Worm (Caenorhabditis elegans) whole organism, young adult: ENCODE measurements around the gene Y102A11A.5.
A peak's percentile ranks its signal among the peaks of the same experiment; 100 is the strongest.

ENCODE experiments used
- B0261.1 ChIP-seq: sonication (generic microtip); optimal IDR thresholded peaks from 2 replicates; lab custom pipeline; 2016; ENCODE audit warnings: mild to moderate bottlenecking, missing genetic modification characterization, moderate library complexity, missing compliant biosample characterization
- C17E4.6 ChIP-seq: fragments of 200-800 bp; sonication (Bioruptor generic); IDR thresholded peaks from 2 replicates; pipeline ENCODE4 v1.3.6; 2022; ENCODE audit warnings: missing genetic modification reagents, missing genetic modification characterization, missing compliant biosample characterization
- F55B11.4 ChIP-seq: sonication (generic microtip); optimal IDR thresholded peaks from 2 replicates; lab custom pipeline; 2016; ENCODE audit warnings: missing compliant biosample characterization, missing genetic modification characterization, borderline replicate concordance; ENCODE audit not compliant: insufficient read depth
- K11D2.4 ChIP-seq: fragments of 200-800 bp; sonication (Bioruptor generic); IDR thresholded peaks from 2 replicates; pipeline ENCODE4 v1.3.6; 2022; ENCODE audit warnings: missing genetic modification reagents, missing genetic modification characterization, missing compliant biosample characterization
- T07F8.4 ChIP-seq: sonication (generic microtip); optimal IDR thresholded peaks from 2 replicates; lab custom pipeline; 2016; ENCODE audit warnings: mild to moderate bottlenecking, missing genetic modification characterization, moderate library complexity, missing compliant biosample characterization
- Y53F4B.3 ChIP-seq: fragments of 200-800 bp; sonication (Bioruptor generic); IDR thresholded peaks from 2 replicates; pipeline ENCODE4 v1.3.6; 2022; ENCODE audit warnings: missing genetic modification reagents, missing genetic modification characterization, missing compliant biosample characterization
- Y53G8AR.9 ChIP-seq: fragments of 200-800 bp; sonication (Bioruptor generic); conservative IDR thresholded peaks from 2 replicates; pipeline ENCODE4 v1.3.6; 2022; ENCODE audit warnings: missing genetic modification reagents, missing genetic modification characterization, missing compliant biosample characterization
- Y79H2A.3 ChIP-seq: fragments of 200-800 bp; sonication (Bioruptor generic); conservative IDR thresholded peaks from 2 replicates; pipeline ENCODE4 v1.3.6; 2022; ENCODE audit warnings: missing genetic modification reagents, missing genetic modification characterization, missing compliant biosample characterization
- Y95B8A.8 ChIP-seq: fragments of 200-800 bp; sonication (Bioruptor generic); IDR thresholded peaks from 2 replicates; pipeline ENCODE4 v1.3.6; 2022; ENCODE audit warnings: missing genetic modification reagents, missing genetic modification characterization, missing compliant biosample characterization
- atf-7 ChIP-seq: sonication (generic microtip); optimal IDR thresholded peaks from 2 replicates; lab custom pipeline; 2017; ENCODE audit warnings: mild to moderate bottlenecking, missing genetic modification characterization, missing compliant biosample characterization
- attf-6 ChIP-seq: fragments of 200-800 bp; sonication (Bioruptor generic); IDR thresholded peaks from 2 replicates; pipeline ENCODE4 v1.3.6; 2022; ENCODE audit warnings: missing genetic modification reagents, missing genetic modification characterization, missing compliant biosample characterization
- cebp-1 ChIP-seq, 2 experiments: fragments of 200-800 bp in 1 of 2; sonication (Bioruptor generic) in 1 of 2; sonication (generic microtip) in 1 of 2; IDR thresholded peaks in 1 of 2; optimal IDR thresholded peaks in 1 of 2; 2 replicates each; pipeline versions ENCODE4 v1.3.6 to Lab custom; 2017 to 2022; ENCODE audit warnings: missing compliant biosample characterization in 2 of 2, missing genetic modification characterization in 2 of 2, mild to moderate bottlenecking in 1 of 2, missing genetic modification reagents in 1 of 2, moderate library complexity in 1 of 2
- ceh-79 ChIP-seq: sonication (generic microtip); optimal IDR thresholded peaks from 2 replicates; lab custom pipeline; 2017; ENCODE audit warnings: mild to moderate bottlenecking, missing genetic modification characterization, missing compliant biosample characterization
- ceh-91 ChIP-seq: fragments of 200-800 bp; sonication (Bioruptor generic); IDR thresholded peaks from 2 replicates; pipeline ENCODE4 v1.3.6; 2022; ENCODE audit warnings: missing genetic modification reagents, missing genetic modification characterization, missing compliant biosample characterization
- dox-1 ChIP-seq: fragments of 200-800 bp; sonication (Bioruptor generic); IDR thresholded peaks from 2 replicates; pipeline ENCODE4 v1.3.6; 2022; ENCODE audit warnings: missing genetic modification reagents, missing genetic modification characterization, missing compliant biosample characterization
- efl-1 ChIP-seq: fragments of 150-350 bp; optimal IDR thresholded peaks from 2 replicates; lab custom pipeline; 2014; ENCODE audit warnings: missing biosample characterization, missing genetic modification reagents, missing genetic modification characterization
- egl-18 ChIP-seq: fragments of 200-800 bp; sonication (Bioruptor generic); IDR thresholded peaks from 2 replicates; pipeline ENCODE4 v1.3.6; 2022; ENCODE audit warnings: missing genetic modification reagents, missing genetic modification characterization, missing compliant biosample characterization
- egrh-3 ChIP-seq: fragments of 200-800 bp; sonication (Bioruptor generic); IDR thresholded peaks from 2 replicates; pipeline ENCODE4 v1.3.6; 2022; ENCODE audit warnings: missing genetic modification reagents, missing genetic modification characterization, missing compliant biosample characterization
- ekl-4 ChIP-seq: fragments of 200-800 bp; sonication (Bioruptor generic); IDR thresholded peaks from 2 replicates; pipeline ENCODE4 v1.3.6; 2022; ENCODE audit warnings: missing genetic modification reagents, missing genetic modification characterization, missing compliant biosample characterization
- ets-4 ChIP-seq: fragments of 200-800 bp; sonication (Bioruptor generic); optimal IDR thresholded peaks from 2 replicates; lab custom pipeline; 2018; ENCODE audit warnings: mild to moderate bottlenecking, missing genetic modification characterization, missing compliant biosample characterization
- hsf-1 ChIP-seq: fragments of 200-800 bp; sonication (Bioruptor generic); IDR thresholded peaks from 2 replicates; pipeline ENCODE4 v1.3.6; 2022; ENCODE audit warnings: missing genetic modification reagents, missing genetic modification characterization, missing compliant biosample characterization
- lin-40 ChIP-seq: sonication (generic microtip); optimal IDR thresholded peaks from 2 replicates; lab custom pipeline; 2016; ENCODE audit warnings: missing genetic modification characterization, mild to moderate bottlenecking, missing compliant biosample characterization, missing genotype, missing genetic modification reagents
- lir-1 ChIP-seq: fragments of 200-800 bp; sonication (Bioruptor generic); conservative IDR thresholded peaks from 2 replicates; pipeline ENCODE4 v1.3.6; 2022; ENCODE audit warnings: missing genetic modification reagents, missing genetic modification characterization, missing compliant biosample characterization
- madf-3 ChIP-seq: fragments of 200-800 bp; sonication (Bioruptor generic); IDR thresholded peaks from 2 replicates; pipeline ENCODE4 v1.3.6; 2022; ENCODE audit warnings: missing genetic modification reagents, missing genetic modification characterization, missing compliant biosample characterization
- madf-6 ChIP-seq: fragments of 200-800 bp; sonication (Bioruptor generic); IDR thresholded peaks from 2 replicates; pipeline ENCODE4 v1.3.6; 2022; ENCODE audit warnings: missing genetic modification reagents, missing genetic modification characterization, missing compliant biosample characterization
- mcd-1 ChIP-seq: fragments of 200-800 bp; sonication (Bioruptor generic); IDR thresholded peaks from 2 replicates; pipeline ENCODE4 v1.3.6; 2022; ENCODE audit warnings: missing genetic modification reagents, missing genetic modification characterization, missing compliant biosample characterization
- mel-28 ChIP-seq: sonication (generic microtip); optimal IDR thresholded peaks from 2 replicates; lab custom pipeline; 2016; ENCODE audit warnings: borderline replicate concordance, mild to moderate bottlenecking, missing genetic modification characterization, missing compliant biosample characterization
- mes-4 ChIP-seq: sonication (generic microtip); optimal IDR thresholded peaks from 2 replicates; lab custom pipeline; 2016; ENCODE audit warnings: missing genotype, missing genetic modification characterization, missing compliant biosample characterization
- nfya-2 ChIP-seq: fragments of 200-800 bp; sonication (Bioruptor generic); IDR thresholded peaks from 2 replicates; pipeline ENCODE4 v1.3.6; 2022; ENCODE audit warnings: missing genetic modification reagents, missing genetic modification characterization, missing compliant biosample characterization
- nhr-179 ChIP-seq: sonication (generic microtip); optimal IDR thresholded peaks from 2 replicates; lab custom pipeline; 2016; ENCODE audit warnings: mild to moderate bottlenecking, missing genetic modification characterization, missing compliant biosample characterization
- nhr-27 ChIP-seq: fragments of 200-800 bp; sonication (Bioruptor generic); optimal IDR thresholded peaks from 2 replicates; lab custom pipeline; 2018; ENCODE audit warnings: mild to moderate bottlenecking, missing genetic modification characterization, moderate library complexity, missing compliant biosample characterization
- nhr-80 ChIP-seq: sonication (generic microtip); optimal IDR thresholded peaks from 2 replicates; lab custom pipeline; 2016; ENCODE audit warnings: missing genetic modification characterization, missing compliant biosample characterization
- pha-4 ChIP-seq: fragments of 150-350 bp; sonication (generic microtip); optimal IDR thresholded peaks from 2 replicates; lab custom pipeline; 2014; ENCODE audit warnings: missing biosample characterization, missing genetic modification reagents, missing genetic modification characterization
- repo-1 ChIP-seq: sonication (generic microtip); optimal IDR thresholded peaks from 2 replicates; lab custom pipeline; 2017; ENCODE audit warnings: mild to moderate bottlenecking, missing genetic modification characterization, missing compliant biosample characterization
- sdz-38 ChIP-seq: sonication (generic microtip); optimal IDR thresholded peaks from 2 replicates; lab custom pipeline; 2016; ENCODE audit warnings: missing genotype, missing genetic modification characterization, missing compliant biosample characterization
- snpc-1.1 ChIP-seq: sonication (generic microtip); optimal IDR thresholded peaks from 2 replicates; lab custom pipeline; 2017; ENCODE audit warnings: missing genetic modification characterization, mild to moderate bottlenecking, missing compliant biosample characterization, antibody characterized with exemption, moderate library complexity, missing genotype, missing genetic modification reagents; ENCODE audit not compliant: insufficient read depth
- snpc-3.4 ChIP-seq: sonication (generic microtip); optimal IDR thresholded peaks from 2 replicates; lab custom pipeline; 2017; ENCODE audit warnings: missing genetic modification characterization, mild to moderate bottlenecking, missing compliant biosample characterization, antibody characterized with exemption, moderate library complexity, missing genotype, missing genetic modification reagents
- unc-62 ChIP-seq: fragments of 150-350 bp; optimal IDR thresholded peaks from 2 replicates; lab custom pipeline; 2014; ENCODE audit warnings: missing biosample characterization, missing genetic modification reagents, missing genetic modification characterization
- ztf-18 ChIP-seq: sonication (generic microtip); optimal IDR thresholded peaks from 2 replicates; lab custom pipeline; 2016; ENCODE audit warnings: missing genotype, mild to moderate bottlenecking, missing genetic modification characterization, missing compliant biosample characterization
- ztf-22 ChIP-seq: fragments of 200-800 bp; sonication (Bioruptor generic); optimal IDR thresholded peaks from 2 replicates; lab custom pipeline; 2018; ENCODE audit warnings: mild to moderate bottlenecking, missing genetic modification characterization, moderate library complexity, missing compliant biosample characterization
- ztf-6 ChIP-seq: fragments of 200-800 bp; sonication (Bioruptor generic); IDR thresholded peaks from 2 replicates; pipeline ENCODE4 v1.3.6; 2022; ENCODE audit warnings: missing genetic modification reagents, missing genetic modification characterization, missing compliant biosample characterization

Y102A11A.5 gene

ce11 chrX:2013912-2014311 is 17.5 kb downstream of the Y102A11A.5 start:
- no peak for TF ChIP-seq nhr-80 (tag; lab: Kevin White, UChicago)
- no peak for TF ChIP-seq nhr-27 (tag; lab: Kevin White, UChicago)
- no peak for TF ChIP-seq ekl-4 (GFP tag; lab: Robert Waterston, UW)
- TF ChIP-seq sdz-38 (tag; lab: Kevin White, UChicago): no peak
- no peak for TF ChIP-seq Y53F4B.3
- no peak for TF ChIP-seq snpc-3.4
- peak; percentile 88 for TF ChIP-seq cebp-1 (GFP tag; IDR thresholded peaks at IDR 0.05; lab: Robert Waterston, UW)
- peak; percentile 95 for TF ChIP-seq cebp-1 (tag; optimal IDR thresholded peaks at IDR 0.05; lab: Kevin White, UChicago)
- no peak for TF ChIP-seq B0261.1
- peak; percentile 84 for TF ChIP-seq unc-62
- TF ChIP-seq ceh-79 (tag; lab: Kevin White, UChicago): no peak

- TF ChIP-seq dox-1 (GFP tag; lab: Robert Waterston, UW): no peak
- TF ChIP-seq mes-4 (tag; lab: Kevin White, UChicago): no peak
- no peak for TF ChIP-seq lin-40 (tag; lab: Kevin White, UChicago)
- TF ChIP-seq mcd-1: no peak
- TF ChIP-seq snpc-1.1 (tag; lab: Kevin White, UChicago): no peak
- TF ChIP-seq ceh-91 (GFP tag; lab: Robert Waterston, UW): no peak
- no peak for TF ChIP-seq F55B11.4
- no peak for TF ChIP-seq ztf-18 (tag; lab: Kevin White, UChicago)
- no peak for TF ChIP-seq attf-6 (GFP tag; lab: Robert Waterston, UW)
- no peak for TF ChIP-seq Y53F4B.3
Observed at ce11 chrX:2012491-2013201, 18.7 kb downstream of the Y102A11A.5 start, which contains the start of gene Y102A11A.9. Y102A11A.9 (plus strand) TSS chrX:2013151.

- peak; percentile 95 for TF ChIP-seq hsf-1
- 0 out of 2 replicates have a peak, but pooled peaks have one; percentile 6 for TF ChIP-seq madf-6 (GFP tag; lab: Robert Waterston, UW)
- peak; percentile 79 for TF ChIP-seq egrh-3 (GFP tag; lab: Robert Waterston, UW)
Observed at ce11 chrX:2002613-2003012, 28.8 kb downstream of the Y102A11A.5 start.

- TF ChIP-seq attf-6 (GFP tag; lab: Robert Waterston, UW) (no peak), efl-1 (GFP tag; lab: Kevin White, UChicago) (peak; percentile 17)
Observed at ce11 chrX:2000517-2000916, 30.9 kb downstream of the Y102A11A.5 start.

- TF ChIP-seq snpc-3.4: no peak
- TF ChIP-seq Y53F4B.3: no peak
- no peak for TF ChIP-seq egl-18
- no peak for TF ChIP-seq lir-1 (GFP tag; lab: Robert Waterston, UW)
- no peak for TF ChIP-seq madf-3 (GFP tag; lab: Robert Waterston, UW)
- no peak for TF ChIP-seq pha-4
- no peak for TF ChIP-seq C17E4.6
- no peak for TF ChIP-seq T07F8.4
- no peak for TF ChIP-seq ztf-22 (GFP tag; lab: Kevin White, UChicago)
- no peak for TF ChIP-seq Y95B8A.8 (GFP tag; lab: Robert Waterston, UW)
- TF ChIP-seq K11D2.4 (GFP tag; lab: Robert Waterston, UW): no peak
- no peak for TF ChIP-seq ets-4 (GFP tag; lab: Kevin White, UChicago)
- no peak for TF ChIP-seq ekl-4 (GFP tag; lab: Robert Waterston, UW)
- no peak for TF ChIP-seq ztf-6 (GFP tag; lab: Robert Waterston, UW)
- no peak for TF ChIP-seq nhr-27 (tag; lab: Kevin White, UChicago)
- no peak for TF ChIP-seq nhr-179 (tag; lab: Kevin White, UChicago)
- TF ChIP-seq atf-7 (tag; lab: Kevin White, UChicago): no peak
- TF ChIP-seq repo-1 (tag; lab: Kevin White, UChicago): no peak
- TF ChIP-seq mel-28 (tag; lab: Kevin White, UChicago): no peak
- no peak for TF ChIP-seq Y79H2A.3 (GFP tag; lab: Robert Waterston, UW)
- no peak for TF ChIP-seq nfya-2 (GFP tag; lab: Robert Waterston, UW)
- no peak for TF ChIP-seq Y53G8AR.9 (GFP tag; lab: Robert Waterston, UW)
Observed at ce11 chrX:1998825-1999224, 32.6 kb downstream of the Y102A11A.5 start.
